Worm (Caenorhabditis elegans): ENCODE measurements around the gene gst-2.
A peak's percentile ranks its signal among the peaks of the same experiment; 100 is the strongest.

gst-2 gene

DNA sequence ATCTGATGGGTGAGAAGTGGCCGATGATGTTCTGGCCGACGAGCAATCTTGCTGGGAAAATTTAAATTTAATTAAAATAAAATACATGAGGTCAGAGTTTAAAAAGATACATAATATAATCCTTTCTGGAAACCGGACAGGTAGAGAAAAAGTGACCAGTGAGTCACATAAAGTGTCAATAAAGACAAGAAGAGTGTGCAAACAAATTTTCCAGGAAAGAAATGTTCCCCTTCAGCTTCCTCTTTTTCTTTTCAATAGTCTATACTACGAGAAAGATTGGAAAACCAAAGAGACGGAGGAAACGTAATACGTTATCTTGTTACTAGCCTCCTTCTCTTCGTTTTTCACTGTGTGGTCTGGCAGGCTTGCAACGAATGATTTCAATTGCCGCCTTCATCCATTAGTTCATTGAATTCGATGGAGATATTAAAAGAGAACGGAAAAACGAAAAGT lies 8.7 kb upstream of the gst-2 start, which contains the start of gene tsp-12:
TSS of gene tsp-12 (minus strand) at position 51 of the 453 bp plus-strand sequence.
- TF ChIP-seq pha-4 (tag; optimal IDR thresholded peaks at IDR 0.05) (peak; percentile 63), snpc-4 (tag; optimal IDR thresholded peaks at IDR 0.05) (peak; percentile 50), nhr-28 (tag; optimal IDR thresholded peaks at IDR 0.05) (no peak), hmg-11 (tag; optimal IDR thresholded peaks at IDR 0.05) (no peak), zag-1 (tag; optimal IDR thresholded peaks at IDR 0.05) (no peak)

DNA sequence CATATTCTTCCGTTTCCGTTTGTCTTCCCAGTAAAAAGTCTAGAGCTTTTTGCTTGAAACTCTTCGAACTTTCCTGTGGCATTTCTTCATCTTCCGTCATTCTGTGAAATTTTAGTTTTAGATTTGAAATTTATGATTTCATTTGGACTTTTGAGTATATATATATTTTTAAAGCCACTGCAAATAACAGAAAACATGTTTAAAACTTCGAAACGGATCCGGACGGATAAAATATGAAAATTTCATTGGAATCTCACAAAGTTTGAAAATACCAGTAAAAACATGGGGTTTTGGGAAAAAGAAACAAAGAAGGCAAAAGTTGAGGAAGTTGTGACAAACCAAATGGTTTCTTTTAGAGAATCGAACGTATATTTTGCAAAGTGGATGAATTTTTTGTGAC lies 7.1 kb upstream of the gst-2 start, which contains the start of gene pigs-1:
TSS of gene pigs-1 (minus strand) at position 101 of the 400 bp plus-strand sequence.
- TF ChIP-seq daf-12 (tag; optimal IDR thresholded peaks at IDR 0.05), result no peak
- no peak for TF ChIP-seq jun-1 (tag; optimal IDR thresholded peaks at IDR 0.05)
- no peak for TF ChIP-seq lin-15B (tag; optimal IDR thresholded peaks at IDR 0.05)
- no peak for TF ChIP-seq nhr-25 (tag; optimal IDR thresholded peaks at IDR 0.05)
- TF ChIP-seq sea-2 (GFP tag; optimal IDR thresholded peaks at IDR 0.05), result no peak
- no peak for TF ChIP-seq ztf-11 (tag; optimal IDR thresholded peaks at IDR 0.05)
- no peak for TF ChIP-seq elt-3 (tag; optimal IDR thresholded peaks at IDR 0.05)
- no peak for TF ChIP-seq mml-1 (tag; optimal IDR thresholded peaks at IDR 0.05)
- TF ChIP-seq ceh-9 (tag; optimal IDR thresholded peaks at IDR 0.05), result no peak
- TF ChIP-seq ceh-28 (tag; optimal IDR thresholded peaks at IDR 0.05), result no peak
- no peak for TF ChIP-seq ztf-4 (tag; optimal IDR thresholded peaks at IDR 0.05)

DNA sequence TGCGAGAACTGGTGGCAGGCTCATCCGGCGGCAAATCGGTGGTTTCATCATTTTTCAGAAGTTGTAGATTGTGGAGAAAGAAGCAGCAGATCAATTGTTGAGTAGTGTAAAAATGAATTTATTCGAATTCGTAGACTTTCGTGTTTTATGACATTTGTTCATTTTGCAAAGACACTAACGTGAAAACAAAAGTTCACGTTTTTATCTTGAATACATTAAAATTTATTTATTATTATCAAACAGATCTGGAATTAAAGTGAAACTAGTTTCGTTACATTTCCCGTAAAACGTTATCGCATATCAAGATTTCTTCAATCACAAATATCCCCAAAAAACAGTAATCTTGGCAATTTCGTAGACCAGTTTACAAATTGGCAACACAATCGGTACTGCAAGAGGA lies 5.0 kb upstream of the gst-2 start, which contains the start of gene T14G10.8:
TSS of gene T14G10.8 (minus strand) at position 101 of the 400 bp plus-strand sequence.
- no peak for TF ChIP-seq unc-39 (tag; optimal IDR thresholded peaks at IDR 0.05)
- no peak for TF ChIP-seq egl-5 (tag; optimal IDR thresholded peaks at IDR 0.05)
- no peak for TF ChIP-seq nhr-77 (tag; optimal IDR thresholded peaks at IDR 0.05)
- no peak for TF ChIP-seq elt-3 (tag; optimal IDR thresholded peaks at IDR 0.05)
- TF ChIP-seq eor-1 (tag; optimal IDR thresholded peaks at IDR 0.05), result no peak
- no peak for TF ChIP-seq ceh-16 (tag; optimal IDR thresholded peaks at IDR 0.05)
- no peak for TF ChIP-seq R02D3.7 (tag; optimal IDR thresholded peaks at IDR 0.05)
- TF ChIP-seq nhr-25 (tag; optimal IDR thresholded peaks at IDR 0.05), result no peak
- TF ChIP-seq nfya-1 (tag; optimal IDR thresholded peaks at IDR 0.05; ENCODE audit: insufficient read depth), result no peak
- TF ChIP-seq nhr-23 (tag; optimal IDR thresholded peaks at IDR 0.05), result no peak
- no peak for TF ChIP-seq mdl-1 (tag; optimal IDR thresholded peaks at IDR 0.05)
- no peak for TF ChIP-seq snpc-4 (tag; optimal IDR thresholded peaks at IDR 0.05)
- TF ChIP-seq fos-1 (tag; optimal IDR thresholded peaks at IDR 0.05), result no peak
- no peak for TF ChIP-seq pha-4 (tag; optimal IDR thresholded peaks at IDR 0.05)
- no peak for TF ChIP-seq nhr-67 (tag; optimal IDR thresholded peaks at IDR 0.05)
- TF ChIP-seq tbx-2 (tag; optimal IDR thresholded peaks at IDR 0.05), result no peak
- no peak for TF ChIP-seq ceh-28 (tag; optimal IDR thresholded peaks at IDR 0.05)
- no peak for TF ChIP-seq unc-62 (GFP tag; optimal IDR thresholded peaks at IDR 0.05)

DNA sequence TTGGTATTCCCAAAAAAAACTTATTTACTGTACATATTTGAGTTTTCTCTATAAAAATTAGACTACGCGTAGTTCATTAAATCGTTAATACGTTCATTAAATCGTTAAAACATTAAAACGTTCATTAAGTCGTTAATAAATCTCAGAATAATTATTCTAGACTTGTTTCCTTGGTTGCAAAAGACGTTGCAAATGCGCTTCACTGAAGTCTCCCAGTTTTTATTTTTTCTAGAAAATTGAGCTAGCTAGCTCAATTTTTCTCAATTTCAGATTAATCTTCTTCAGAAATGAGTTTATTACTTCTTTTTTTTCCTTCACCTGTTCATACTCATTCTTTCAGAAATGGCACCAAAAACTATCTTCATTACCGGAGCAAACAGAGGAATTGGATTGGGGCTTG lies 3.0 kb upstream of the gst-2 start:
- TF ChIP-seq mml-1 (tag; optimal IDR thresholded peaks at IDR 0.05), result no peak
- TF ChIP-seq nfya-1 (tag; optimal IDR thresholded peaks at IDR 0.05; ENCODE audit: insufficient read depth), result no peak
- no peak for TF ChIP-seq unc-62 (GFP tag; optimal IDR thresholded peaks at IDR 0.05)
- TF ChIP-seq ztf-11 (tag; optimal IDR thresholded peaks at IDR 0.05), result no peak
- no peak for TF ChIP-seq nhr-76 (tag; optimal IDR thresholded peaks at IDR 0.05)

DNA sequence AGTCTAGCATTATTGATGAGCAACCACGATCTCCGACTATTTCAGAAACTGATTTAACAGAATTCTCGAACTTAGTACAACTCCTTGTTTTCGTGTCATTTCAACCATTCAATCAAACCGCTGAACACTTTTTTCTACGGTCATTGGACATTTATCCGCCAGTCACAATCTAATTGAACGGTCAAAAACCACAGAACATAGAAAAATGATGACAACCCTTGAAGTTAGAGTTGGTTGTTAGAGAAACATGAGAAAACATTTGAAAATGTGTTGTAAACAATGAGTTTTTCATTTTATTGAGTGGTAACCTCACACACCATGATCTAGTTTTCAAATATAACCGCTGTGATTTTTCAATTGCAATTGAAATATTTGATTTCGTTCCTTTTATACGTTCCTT lies 2.6 kb upstream of the gst-2 start:
- TF ChIP-seq nhr-77 (tag; optimal IDR thresholded peaks at IDR 0.05) (no peak), nhr-25 (tag; optimal IDR thresholded peaks at IDR 0.05) (no peak), mdl-1 (tag; optimal IDR thresholded peaks at IDR 0.05) (no peak), egl-27 (tag; optimal IDR thresholded peaks at IDR 0.05) (no peak), tbx-2 (tag; optimal IDR thresholded peaks at IDR 0.05) (no peak), lin-15B (tag; optimal IDR thresholded peaks at IDR 0.05) (no peak), pqm-1 (tag; optimal IDR thresholded peaks at IDR 0.05) (no peak)

DNA sequence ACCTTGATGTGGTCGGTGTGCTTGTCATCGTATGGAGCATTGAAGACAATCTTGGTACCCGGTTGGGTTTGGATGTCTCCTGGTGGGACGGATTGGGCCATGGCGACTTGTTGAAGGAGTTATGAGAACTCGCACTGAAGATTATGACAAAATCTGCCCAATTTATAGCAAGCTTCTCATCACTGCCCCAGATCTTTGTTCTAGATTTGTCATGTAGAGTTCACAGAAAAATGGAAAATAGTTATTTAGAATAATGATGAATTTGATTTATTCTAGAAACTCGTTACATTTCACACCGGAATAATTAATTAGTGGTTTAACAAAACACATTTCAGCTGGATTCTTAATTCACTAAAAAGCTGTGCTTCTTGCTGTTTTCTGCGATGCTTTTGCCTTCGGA lies 1.8 kb upstream of the gst-2 start, which contains the start of gene msp-38:
TSS of gene msp-38 (minus strand) at position 101 of the 400 bp plus-strand sequence.
- TF ChIP-seq eor-1 (tag; optimal IDR thresholded peaks at IDR 0.05), result no peak
- no peak for TF ChIP-seq mdl-1 (tag; optimal IDR thresholded peaks at IDR 0.05)
- TF ChIP-seq egl-5 (tag; optimal IDR thresholded peaks at IDR 0.05), result no peak
- TF ChIP-seq R02D3.7 (tag; optimal IDR thresholded peaks at IDR 0.05), result no peak
- TF ChIP-seq fkh-10 (GFP tag; optimal IDR thresholded peaks at IDR 0.05), result no peak
- no peak for TF ChIP-seq ceh-82 (tag; optimal IDR thresholded peaks at IDR 0.05)
- no peak for TF ChIP-seq snpc-4 (tag; optimal IDR thresholded peaks at IDR 0.05)
- TF ChIP-seq nhr-67 (tag; optimal IDR thresholded peaks at IDR 0.05), result no peak
- no peak for TF ChIP-seq unc-62 (GFP tag; optimal IDR thresholded peaks at IDR 0.05)
- no peak for TF ChIP-seq fkh-2 (tag; optimal IDR thresholded peaks at IDR 0.05)
- no peak for TF ChIP-seq elt-1 (tag; optimal IDR thresholded peaks at IDR 0.05)
- no peak for TF ChIP-seq ztf-11 (tag; optimal IDR thresholded peaks at IDR 0.05)
- no peak for TF ChIP-seq hmg-11 (tag; optimal IDR thresholded peaks at IDR 0.05)
- TF ChIP-seq daf-12 (tag; optimal IDR thresholded peaks at IDR 0.05), result no peak

Data from whole organism, L3 larva.